Fruit fly (Drosophila melanogaster): ENCODE data around the gene Pc.

Gene Pc

DNA sequence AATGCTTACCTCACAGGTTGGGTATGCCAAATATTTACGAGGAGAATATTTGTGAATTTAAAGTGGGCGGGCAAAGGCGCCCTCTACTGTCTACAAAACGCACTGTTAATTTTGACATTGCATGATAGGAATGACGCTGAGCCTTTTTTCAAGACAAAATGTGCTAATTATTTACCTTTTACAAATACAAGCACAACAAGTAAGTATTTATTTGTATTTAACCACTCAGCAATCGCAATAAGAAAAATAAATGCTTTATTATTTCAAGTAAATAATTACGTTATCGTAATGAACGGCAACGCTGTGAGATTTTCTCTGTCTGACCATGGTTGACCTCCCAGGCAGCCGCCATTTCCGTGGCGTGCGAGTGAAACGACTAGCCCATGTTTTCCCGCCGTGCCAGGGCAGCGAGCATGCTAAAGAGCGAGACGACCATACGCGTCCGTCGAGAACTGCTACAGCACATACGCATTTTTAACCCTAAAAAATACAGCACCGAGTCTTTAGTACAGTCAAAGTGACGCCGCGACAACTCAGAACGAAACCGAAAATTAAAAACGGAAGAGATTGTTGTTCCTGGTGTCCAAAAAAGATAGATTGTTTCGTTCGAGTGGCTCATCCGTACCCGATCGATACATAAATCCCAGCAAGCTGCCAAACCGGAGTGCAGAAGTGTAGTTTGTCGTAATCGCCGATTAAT lies 32.0 kb downstream of the Pc start, which contains the start of the genes CG12974 and pzg:
TSS of gene CG12974 (minus strand) at position 324 of the 700 bp plus-strand sequence.
TSS of gene pzg (plus strand) at position 461 of the 700 bp plus-strand sequence.
- TF ChIP-seq CG8478 (optimal IDR thresholded peaks at IDR 0.05) (no peak), CTCF (optimal IDR thresholded peaks at IDR 0.05) (peak; percentile 88 to 90)

DNA sequence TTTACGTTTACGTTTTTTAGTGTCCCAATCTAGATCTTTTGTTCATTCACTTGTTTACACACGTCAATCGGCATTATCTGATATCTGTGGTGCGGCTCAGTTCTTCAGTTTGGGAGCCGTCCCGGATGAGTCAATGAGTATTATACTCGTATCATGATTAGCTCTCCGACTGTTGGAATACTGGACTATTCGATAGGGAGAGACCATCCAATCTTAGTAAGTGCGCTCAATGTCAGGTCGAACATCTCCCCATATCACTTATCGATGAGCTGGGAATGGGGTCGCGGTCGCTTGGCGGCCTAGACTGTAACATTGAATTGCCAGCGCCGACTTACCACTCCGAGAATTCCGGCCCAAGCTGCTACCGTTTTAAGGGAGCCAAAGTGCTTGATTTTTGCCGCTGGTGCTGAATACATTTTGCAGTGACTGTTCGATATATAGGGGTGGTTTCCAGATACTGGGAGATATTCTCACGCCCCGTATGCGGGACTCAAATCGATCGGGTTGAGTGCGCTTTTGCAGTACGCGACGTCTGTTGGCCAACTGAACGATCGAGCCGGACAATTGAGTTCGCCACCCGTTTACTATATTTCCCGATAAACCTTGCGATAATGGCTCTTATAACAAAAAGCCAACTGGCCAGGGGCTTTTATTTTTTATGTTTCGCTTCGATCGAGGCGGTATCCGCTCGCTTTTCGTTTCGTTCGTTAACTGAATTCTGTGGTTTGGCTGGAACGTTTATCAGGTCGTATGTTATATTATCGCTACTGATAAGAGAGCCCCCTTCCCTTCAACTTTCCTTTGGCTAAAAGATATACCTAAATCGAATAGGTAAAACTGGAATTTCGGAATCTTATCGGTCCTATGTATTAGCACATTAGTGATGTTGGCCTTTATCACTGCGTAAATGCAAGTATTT lies 32.8 kb downstream of the Pc start:
- TF ChIP-seq CG8478 (optimal IDR thresholded peaks at IDR 0.05) (no peak), CTCF (optimal IDR thresholded peaks at IDR 0.05) (no peak)

DNA sequence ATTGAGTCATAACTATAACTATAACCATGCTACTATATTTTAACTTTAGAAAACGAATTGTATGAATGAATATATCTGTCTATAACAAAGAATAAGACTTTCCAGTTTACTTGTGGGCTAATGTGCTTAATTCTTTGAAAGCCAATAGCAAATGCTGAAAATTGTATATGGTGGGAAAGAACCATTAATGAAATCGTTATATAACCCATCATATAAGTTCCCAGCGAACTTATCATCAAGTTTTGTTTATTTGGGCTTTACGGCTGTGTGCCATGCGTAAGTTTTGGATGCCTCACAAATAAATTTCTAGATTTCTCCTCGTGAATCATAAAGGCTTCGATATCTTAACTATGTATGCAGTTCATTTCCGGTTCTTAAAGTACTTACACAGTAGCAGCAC lies 34.0 kb downstream of the Pc start:
- TF ChIP-seq CG8478 (optimal IDR thresholded peaks at IDR 0.05) (no peak), CTCF (optimal IDR thresholded peaks at IDR 0.05) (no peak)

DNA sequence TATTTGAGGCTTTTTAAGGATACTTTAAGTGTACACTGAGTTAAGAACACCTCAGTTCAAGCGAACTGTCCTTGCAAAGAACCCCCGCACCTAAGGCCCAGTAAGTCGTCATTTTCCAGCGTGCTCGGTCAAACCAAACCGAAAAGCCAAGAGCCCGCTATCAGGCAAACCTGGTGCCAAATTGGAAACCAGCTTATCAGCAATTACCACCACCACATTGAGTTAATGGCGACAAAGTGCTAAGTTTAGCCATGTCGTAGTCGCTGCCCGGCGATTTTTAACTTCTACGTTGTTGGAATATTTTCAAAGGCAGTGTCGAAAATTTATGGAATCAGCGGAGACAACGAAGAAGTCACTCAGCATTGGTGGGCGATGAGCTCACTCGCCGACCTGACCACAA lies 35.1 kb downstream of the Pc start:
- no peak for TF ChIP-seq CG8478 (optimal IDR thresholded peaks at IDR 0.05)

DNA sequence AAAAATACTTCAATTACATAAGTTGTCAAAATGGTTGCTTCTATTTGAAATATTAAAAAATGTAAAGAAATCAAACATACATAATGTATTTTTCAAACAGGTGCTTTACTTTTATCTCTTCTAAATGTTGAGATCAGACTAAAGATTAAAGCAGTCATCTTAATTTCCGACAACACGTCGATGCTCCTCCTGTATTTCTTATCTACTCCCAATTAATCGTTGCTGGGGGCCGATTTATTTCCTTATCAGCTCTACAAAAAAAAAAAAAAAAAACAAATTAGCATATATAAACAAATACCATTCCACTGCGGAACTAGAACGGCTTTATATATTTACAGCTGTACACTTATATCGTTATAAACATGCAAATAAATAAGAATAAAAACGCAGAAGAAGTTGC lies 36.1 kb downstream of the Pc start:
- no peak for TF ChIP-seq CTCF (optimal IDR thresholded peaks at IDR 0.05)
- TF ChIP-seq CG8478 (optimal IDR thresholded peaks at IDR 0.05), result no peak

DNA sequence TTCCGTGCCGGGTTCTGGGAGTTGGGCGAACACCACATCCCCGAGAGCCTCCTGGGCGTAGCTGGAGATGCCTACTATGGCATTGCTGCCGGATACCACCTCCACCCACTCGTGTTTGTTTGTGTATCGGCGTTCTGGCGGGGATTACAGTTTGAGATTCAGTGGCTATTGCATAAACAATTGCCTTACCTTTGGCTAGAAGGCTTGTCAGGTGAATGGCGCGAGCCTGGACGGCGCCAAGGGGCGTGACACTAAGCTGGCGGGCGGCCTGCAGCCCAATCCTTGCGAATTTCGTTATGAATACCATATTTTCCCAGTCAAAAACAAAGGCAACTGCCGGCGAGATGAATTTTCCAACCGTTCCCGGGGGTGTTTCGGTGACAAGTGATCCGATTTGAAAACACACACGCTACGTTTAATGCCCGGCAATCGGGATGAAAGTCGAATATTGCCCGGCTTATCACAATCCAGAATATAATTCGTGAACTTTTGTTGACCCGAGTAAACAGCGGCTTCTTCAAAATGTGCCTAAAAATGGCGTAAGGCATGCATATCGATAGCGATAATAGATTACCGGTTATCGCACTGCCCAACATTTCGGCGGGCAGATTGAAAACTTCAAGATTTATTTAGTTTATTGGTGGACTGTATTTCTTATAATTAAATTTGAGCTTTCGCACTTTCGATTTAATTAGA lies 36.7 kb downstream of the Pc start, which contains the start of gene ppl:
TSS of gene ppl (minus strand) at position 511 of the 696 bp plus-strand sequence.
- no peak for TF ChIP-seq CG8478 (optimal IDR thresholded peaks at IDR 0.05)
- TF ChIP-seq CTCF (optimal IDR thresholded peaks at IDR 0.05), result peak in 1 of 2 experiments; percentile 18

DNA sequence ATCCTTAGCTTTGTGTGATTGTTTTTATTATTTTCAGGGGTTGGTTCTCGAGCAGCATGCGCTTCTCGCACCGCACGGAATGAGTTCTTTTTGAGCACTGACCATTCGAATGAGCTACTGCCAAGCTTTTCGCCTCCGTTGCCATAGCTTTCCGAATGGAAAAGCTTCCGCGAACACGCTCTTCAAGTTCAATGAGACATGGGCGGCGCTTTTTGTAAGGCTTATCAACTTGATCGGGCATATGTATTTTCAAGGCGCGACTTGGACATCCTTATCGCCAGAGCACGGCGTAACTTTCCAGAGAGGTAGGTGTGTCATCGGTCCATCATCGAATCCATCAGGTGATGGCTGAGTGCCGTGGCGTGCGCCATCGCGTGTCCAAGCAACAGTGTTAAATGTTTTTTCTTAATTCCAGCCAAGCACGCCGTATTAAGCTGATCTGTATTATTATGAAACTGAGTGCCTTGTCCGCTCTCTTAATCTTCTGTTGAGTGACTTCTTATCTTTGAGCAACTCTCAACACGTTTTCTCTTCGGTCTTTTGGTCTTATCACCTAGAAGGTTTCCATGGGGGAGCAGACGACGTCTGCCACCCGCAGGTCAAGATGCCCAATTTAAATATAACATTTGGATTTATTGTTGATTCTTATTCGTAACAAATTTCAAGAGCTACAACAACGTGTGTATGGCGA lies 37.8 kb downstream of the Pc start, which contains the start of gene AcCoAS:
TSS of gene AcCoAS (minus strand) at position 368 of the 691 bp plus-strand sequence.
- TF ChIP-seq CTCF (optimal IDR thresholded peaks at IDR 0.05), result no peak
- no peak for TF ChIP-seq CG8478 (optimal IDR thresholded peaks at IDR 0.05)

DNA sequence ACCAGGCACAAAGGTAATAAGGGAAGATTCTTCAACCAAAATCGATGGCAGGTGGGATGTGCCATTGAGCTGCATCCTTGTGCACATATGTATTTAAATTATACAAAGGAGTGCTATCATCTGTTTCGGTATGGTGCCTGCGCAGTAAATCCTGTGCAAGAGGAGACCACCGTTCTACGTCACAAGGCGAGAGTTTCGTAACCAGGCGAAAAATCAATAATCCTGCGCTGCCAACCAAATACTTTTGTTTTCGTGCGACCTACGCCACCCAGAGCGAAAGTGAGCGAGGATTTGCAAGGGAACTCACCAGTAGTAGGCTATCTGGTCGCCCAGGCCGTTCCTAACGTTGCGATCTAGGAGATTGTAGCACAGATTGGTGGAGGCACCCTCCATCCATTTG lies 38.7 kb downstream of the Pc start:
- TF ChIP-seq CTCF (optimal IDR thresholded peaks at IDR 0.05), result no peak
- no peak for TF ChIP-seq CG8478 (optimal IDR thresholded peaks at IDR 0.05)

DNA sequence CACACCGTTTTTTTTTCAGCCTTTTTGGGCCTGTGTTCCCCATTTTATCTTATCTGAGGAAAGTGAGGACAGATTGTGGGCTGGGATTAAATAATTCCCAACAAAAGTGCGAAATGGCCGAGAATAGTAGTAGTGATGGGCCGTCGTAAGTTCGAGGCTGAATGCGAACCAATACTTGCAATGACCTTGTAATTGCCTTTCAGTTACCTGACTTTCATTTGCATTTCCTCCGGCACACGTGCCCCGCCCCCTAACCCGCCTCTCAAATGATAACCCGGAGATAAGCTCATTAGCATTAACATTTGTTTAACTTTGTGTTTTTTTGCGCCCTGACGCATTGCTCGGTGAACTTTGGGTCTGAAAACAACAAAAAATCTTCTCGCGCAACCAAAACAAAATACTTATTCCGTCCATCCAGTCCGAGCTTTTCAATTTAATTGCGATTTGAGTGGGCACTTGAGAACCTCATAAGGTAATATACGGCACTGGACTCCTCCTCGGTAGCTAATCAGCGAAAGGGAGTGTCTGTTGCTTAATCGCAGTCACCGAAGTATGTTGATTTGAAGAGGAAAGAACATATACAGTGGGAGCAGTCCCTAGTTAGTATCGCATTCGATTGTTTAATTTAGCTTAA lies 39.8 kb downstream of the Pc start:
- TF ChIP-seq CTCF (optimal IDR thresholded peaks at IDR 0.05) (no peak), CG8478 (optimal IDR thresholded peaks at IDR 0.05) (no peak)

DNA sequence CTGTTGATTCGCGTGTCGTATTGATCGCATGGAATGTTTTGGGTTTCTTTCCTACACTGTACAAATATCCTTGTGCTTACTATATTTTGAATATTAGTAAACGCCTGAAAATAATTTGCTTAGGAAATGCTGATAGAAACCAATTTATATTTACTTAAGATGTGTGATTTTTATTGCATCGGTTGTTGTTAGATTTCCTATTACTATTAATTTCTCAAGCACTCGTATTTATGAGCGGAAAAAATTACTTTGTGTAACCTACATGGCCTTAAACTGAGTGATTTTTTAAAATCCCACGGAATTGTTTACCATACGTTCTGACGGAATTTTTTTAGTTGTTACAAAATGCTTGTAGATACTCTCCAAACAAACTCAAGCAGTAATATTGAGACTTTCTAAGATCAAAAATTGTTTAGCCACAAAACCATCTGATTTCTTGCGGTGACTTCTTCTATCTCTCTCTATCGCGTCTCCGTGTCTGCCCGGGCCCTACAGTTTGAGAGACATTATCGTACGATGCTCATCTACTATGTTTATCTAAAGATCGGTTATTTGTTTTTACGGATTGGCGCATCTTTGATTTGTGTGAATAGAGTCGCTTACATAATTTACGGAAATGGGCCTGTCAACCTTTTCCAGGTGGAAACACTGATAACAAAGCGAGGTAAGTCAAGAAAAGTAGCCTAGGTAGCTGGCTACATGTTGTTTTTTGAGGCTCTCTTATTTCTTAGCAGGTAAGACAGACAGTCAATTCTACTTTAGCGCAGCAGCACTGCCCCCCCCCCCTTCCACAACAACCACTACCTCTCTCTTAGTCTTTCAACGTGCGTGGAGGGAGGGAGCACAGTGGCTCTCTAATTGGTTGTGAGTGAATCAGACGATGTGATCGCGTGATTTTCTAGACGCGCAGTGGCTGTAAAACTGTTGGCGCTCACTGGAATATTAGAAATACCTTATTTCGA lies 41.2 kb downstream of the Pc start:
- TF ChIP-seq CTCF (optimal IDR thresholded peaks at IDR 0.05), result no peak

DNA sequence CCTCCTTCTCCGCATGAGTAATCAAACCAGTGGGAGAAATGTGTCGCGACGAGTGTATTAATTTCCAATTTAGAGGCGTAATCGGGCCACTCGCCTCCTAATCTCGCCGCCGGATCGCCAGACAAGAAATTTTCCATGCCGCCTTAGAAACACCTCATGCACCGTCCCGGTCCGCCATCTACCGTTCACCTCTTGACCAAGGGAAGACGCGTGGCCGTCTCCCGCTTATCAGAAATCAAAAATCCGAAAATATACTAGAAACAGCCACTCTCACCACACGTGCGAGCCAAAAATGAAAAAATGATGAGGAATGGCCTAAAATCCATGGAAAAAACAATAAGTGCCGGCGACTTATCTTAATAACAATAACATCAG lies 41.9 kb downstream of the Pc start:
- TF ChIP-seq CTCF (optimal IDR thresholded peaks at IDR 0.05) (peak; percentile 21 to 29), CG8478 (optimal IDR thresholded peaks at IDR 0.05) (no peak)

DNA sequence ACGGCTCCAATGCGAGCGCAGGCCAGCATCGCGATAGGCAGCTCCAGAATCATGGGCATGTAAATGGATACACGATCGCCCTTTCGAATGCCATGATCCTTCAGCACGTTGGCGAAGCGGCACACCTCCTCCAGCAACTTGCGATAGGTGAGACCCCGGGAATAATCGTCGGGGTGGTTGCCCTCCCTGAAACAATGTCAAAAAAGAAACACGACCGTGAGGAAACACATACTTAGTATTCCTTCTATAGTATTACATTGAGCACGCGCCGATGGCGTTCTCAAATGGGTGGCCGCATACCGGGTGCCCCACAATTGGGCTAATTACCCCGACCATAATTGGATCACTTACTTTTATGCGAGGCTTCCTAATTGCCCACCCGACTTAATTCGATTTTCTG lies 44.3 kb downstream of the Pc start:
- TF ChIP-seq CG8478 (optimal IDR thresholded peaks at IDR 0.05) (no peak), CTCF (optimal IDR thresholded peaks at IDR 0.05) (no peak)

DNA sequence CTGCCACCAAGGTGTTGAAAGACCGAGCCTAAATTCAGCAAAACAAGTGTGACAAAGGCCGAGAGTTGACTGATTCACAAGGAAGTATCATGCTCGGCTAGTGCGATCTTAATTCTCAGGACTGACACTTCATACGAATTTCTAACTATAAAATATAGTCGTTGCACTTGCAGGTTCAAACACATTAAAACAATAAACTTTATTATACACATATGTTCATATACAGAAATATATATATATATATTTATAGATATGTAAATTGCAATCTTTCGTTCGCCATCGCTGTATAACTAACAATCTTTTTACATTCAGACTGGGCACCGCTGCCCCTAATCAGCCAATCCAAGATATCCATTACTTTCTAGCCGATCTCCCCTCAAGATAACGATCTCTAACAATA lies 47.3 kb downstream of the Pc start, which contains the start of gene CG9389:
TSS of gene CG9389 (minus strand) at position 101 of the 400 bp plus-strand sequence.
- no peak for TF ChIP-seq CG8478 (optimal IDR thresholded peaks at IDR 0.05)
- no peak for TF ChIP-seq CTCF (optimal IDR thresholded peaks at IDR 0.05)

All from S2 (cell line).